Fruit fly (Drosophila melanogaster): ENCODE results near the gene vn.

vn gene

DNA sequence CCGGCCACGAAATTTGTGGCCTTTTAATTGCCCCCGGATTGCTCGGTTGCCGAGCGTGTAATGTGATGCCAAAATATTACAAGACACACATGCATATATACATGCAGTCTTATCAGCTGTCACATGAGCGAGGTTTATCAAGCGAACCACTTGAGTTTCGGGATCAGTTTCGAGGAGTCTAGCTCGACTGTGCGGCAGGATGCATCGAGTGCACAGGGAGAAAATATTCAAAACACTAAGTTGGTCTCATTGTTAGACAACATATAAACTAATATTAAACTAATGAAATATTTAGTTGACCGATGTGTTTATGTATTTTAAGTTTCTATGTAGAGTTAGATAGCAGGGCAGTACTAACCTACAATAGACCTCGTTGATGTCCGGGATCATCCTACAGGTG is 28.3 kb downstream of the vn start:
- TF ChIP-seq Sox15 (GFP tag; optimal IDR thresholded peaks at IDR 0.05) = no peak
- no peak for TF ChIP-seq CG10631 (GFP tag; optimal IDR thresholded peaks at IDR 0.05)
- no peak for TF ChIP-seq CG6808 (GFP tag; optimal IDR thresholded peaks at IDR 0.05)
- peak; percentile 67 for TF ChIP-seq svp (GFP tag)
- peak; percentile 26 for TF ChIP-seq Eip78C (GFP tag)
- no peak for TF ChIP-seq Eip75B (GFP tag; optimal IDR thresholded peaks at IDR 0.05)
- no peak for TF ChIP-seq fd59A (GFP tag; optimal IDR thresholded peaks at IDR 0.05)

DNA sequence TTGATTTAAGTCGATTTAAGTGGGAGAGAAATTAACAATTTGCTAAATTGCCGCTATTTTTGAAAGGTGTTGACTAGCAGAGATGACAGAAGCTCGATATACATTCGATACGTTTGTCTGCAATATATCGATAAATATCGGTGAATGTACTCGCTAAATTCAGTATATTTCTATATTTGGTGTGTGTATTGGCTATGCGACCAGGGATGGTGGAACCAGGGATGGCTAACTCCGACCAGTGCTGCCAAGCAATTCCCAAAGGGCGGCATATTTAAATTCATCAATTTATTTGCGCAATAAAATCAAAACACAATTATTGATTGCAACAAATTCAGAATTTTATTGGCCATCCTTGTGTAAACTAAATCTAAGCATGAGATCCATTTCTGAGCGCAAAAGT is 32.4 kb downstream of the vn start, which contains the start of gene mad2:
mad2 (minus strand) TSS at position 78 of the 400 bp plus-strand sequence.
- TF ChIP-seq fkh (GFP tag; optimal IDR thresholded peaks at IDR 0.05) = peak; percentile 53
- no peak for TF ChIP-seq topi (GFP tag; optimal IDR thresholded peaks at IDR 0.05)
- TF ChIP-seq CG6808 (GFP tag; optimal IDR thresholded peaks at IDR 0.05) = peak; percentile 100
- TF ChIP-seq cyc (GFP tag; optimal IDR thresholded peaks at IDR 0.05) = no peak

dm6 chr3L:5810633-5811341 is 34.7 kb downstream of the vn start, which contains the start of the genes S6k and kri:
Gene S6k, minus strand, starts transcription at chr3L:5810931.
Gene kri, plus strand, starts transcription at chr3L:5810973.
- TF ChIP-seq eg (GFP tag; IDR thresholded peaks at IDR 0.05) = no peak
- no peak for TF ChIP-seq fd85E (GFP tag; optimal IDR thresholded peaks at IDR 0.05)
- peak; percentile 79 for TF ChIP-seq fkh (GFP tag; optimal IDR thresholded peaks at IDR 0.05)
- TF ChIP-seq CG3919 (GFP tag; optimal IDR thresholded peaks at IDR 0.05) = peak; percentile 31
- TF ChIP-seq Sox15 (GFP tag; optimal IDR thresholded peaks at IDR 0.05) = no peak
- no peak for TF ChIP-seq spab (GFP tag; optimal IDR thresholded peaks at IDR 0.05)
- peak; percentile 35; the same call in 1 of the 2 replicates for TF ChIP-seq Gug (GFP tag; IDR thresholded peaks at IDR 0.05)
- no peak for TF ChIP-seq CG6276 (GFP tag; optimal IDR thresholded peaks at IDR 0.05)
- no peak; the same call in 2 of the 3 replicates for TF ChIP-seq CG6163 (GFP tag; IDR thresholded peaks at IDR 0.05)
- TF ChIP-seq CG11902 (GFP tag; optimal IDR thresholded peaks at IDR 0.05) = no peak
- no peak for TF ChIP-seq salr (GFP tag; optimal IDR thresholded peaks at IDR 0.05)
- TF ChIP-seq CG11294 (GFP tag; IDR thresholded peaks at IDR 0.05) = no peak
- TF ChIP-seq Met (GFP tag; optimal IDR thresholded peaks at IDR 0.05) = no peak
- TF ChIP-seq CG34406 (GFP tag; optimal IDR thresholded peaks at IDR 0.05) = no peak
- no peak for TF ChIP-seq net (GFP tag; optimal IDR thresholded peaks at IDR 0.05)
- no peak for TF ChIP-seq Hr39 (GFP tag; optimal IDR thresholded peaks at IDR 0.05)
- TF ChIP-seq CG32006 (GFP tag; optimal IDR thresholded peaks at IDR 0.05) = peak; percentile 17
- peak; percentile 12 for TF ChIP-seq lz (GFP tag; optimal IDR thresholded peaks at IDR 0.05)
- peak; percentile 33 for TF ChIP-seq CG6808 (GFP tag; optimal IDR thresholded peaks at IDR 0.05)
- TF ChIP-seq Sox102F (GFP tag; optimal IDR thresholded peaks at IDR 0.05) = no peak
- TF ChIP-seq CG11762 (GFP tag; optimal IDR thresholded peaks at IDR 0.05; ENCODE audit: insufficient read depth) = no peak
- no peak for TF ChIP-seq Blimp-1 (GFP tag; optimal IDR thresholded peaks at IDR 0.05)
- TF ChIP-seq dac (GFP tag; optimal IDR thresholded peaks at IDR 0.05) = no peak
- no peak for TF ChIP-seq Hr4 (GFP tag; optimal IDR thresholded peaks at IDR 0.05)
- peak; percentile 90 for TF ChIP-seq svp (GFP tag)
- TF ChIP-seq CG6854 (GFP tag; optimal IDR thresholded peaks at IDR 0.05) = peak; percentile 35
- peak; percentile 42; the same call in 1 of the 2 replicates for TF ChIP-seq CG15336 (GFP tag; IDR thresholded peaks at IDR 0.05)
- TF ChIP-seq Smox (GFP tag; optimal IDR thresholded peaks at IDR 0.05) = peak; percentile 3
- peak; percentile 14 for TF ChIP-seq CG9139 (GFP tag; optimal IDR thresholded peaks at IDR 0.05)
- no peak for TF ChIP-seq esn (GFP tag; optimal IDR thresholded peaks at IDR 0.05)
- TF ChIP-seq dsx (GFP tag; optimal IDR thresholded peaks at IDR 0.05; ENCODE audit: poor library complexity, severe bottlenecking) = peak; percentile 43
- peak; percentile 65 for TF ChIP-seq Eip78C (GFP tag)
- no peak for TF ChIP-seq OdsH (GFP tag; optimal IDR thresholded peaks at IDR 0.05)
- no peak for TF ChIP-seq achi (GFP tag; optimal IDR thresholded peaks at IDR 0.05)
- no peak for TF ChIP-seq CG6792 (GFP tag; optimal IDR thresholded peaks at IDR 0.05)
- peak; percentile 49 to 72 for TF ChIP-seq ss (GFP tag; optimal IDR thresholded peaks at IDR 0.05)
- TF ChIP-seq CG3032 (tag; optimal IDR thresholded peaks at IDR 0.05) = peak; percentile 11
- TF ChIP-seq CG4318 (GFP tag; optimal IDR thresholded peaks at IDR 0.05) = no peak
- peak; percentile 16 for TF ChIP-seq cyc (GFP tag; optimal IDR thresholded peaks at IDR 0.05)
- TF ChIP-seq Ets21C (GFP tag; optimal IDR thresholded peaks at IDR 0.05) = no peak
- peak; percentile 56 for TF ChIP-seq CG16779 (tag; optimal IDR thresholded peaks at IDR 0.05)
- no peak for TF ChIP-seq CG8119 (GFP tag; IDR thresholded peaks at IDR 0.05)

Data from whole organism, prepupa.